Worm (Caenorhabditis elegans) whole organism, midembryonic: ENCODE measurements around the gene F54C4.4.

Experiments used
- cog-1 ChIP-seq: sonication (generic microtip); optimal IDR thresholded peaks from 2 replicates; lab custom pipeline; 2016; ENCODE audit warnings: missing genetic modification characterization, missing compliant biosample characterization
- flt-1 ChIP-seq: fragments of 200-800 bp; sonication (Bioruptor generic); IDR thresholded peaks from 2 replicates; pipeline ENCODE4 v1.3.6; 2022; ENCODE audit warnings: missing genetic modification characterization, missing compliant biosample characterization
- med-1 ChIP-seq: sonication (generic microtip); optimal IDR thresholded peaks from 2 replicates; lab custom pipeline; 2017; ENCODE audit warnings: missing genetic modification characterization, mild to moderate bottlenecking, missing compliant biosample characterization, antibody characterized with exemption, missing genetic modification reagents; ENCODE audit not compliant: insufficient read depth
- ztf-23 ChIP-seq: fragments of 200-800 bp; sonication (Bioruptor generic); IDR thresholded peaks from 2 replicates; pipeline ENCODE4 v1.3.6; 2022; ENCODE audit warnings: missing genetic modification reagents, missing genetic modification characterization, missing compliant biosample characterization

DNA sequence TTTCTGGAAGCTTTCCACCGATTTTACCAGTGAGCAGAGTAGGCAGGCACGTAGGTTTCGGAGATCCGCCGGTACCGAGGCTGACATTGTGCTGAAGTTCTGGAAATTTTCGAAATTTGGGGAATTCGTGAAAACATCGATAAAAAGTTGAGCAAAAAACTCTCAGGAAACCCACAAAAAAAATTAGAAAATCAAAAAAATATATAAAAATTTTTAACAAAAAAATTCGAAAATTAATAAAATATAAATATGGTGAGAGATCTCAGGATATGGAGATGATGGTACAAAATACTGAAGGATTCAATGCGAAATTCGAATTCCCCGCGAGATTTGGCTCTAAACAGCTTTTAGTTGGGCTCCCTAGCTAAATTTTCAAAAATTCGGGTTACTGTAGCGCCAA lies 17.5 kb downstream of the F54C4.4 start, which contains the start of gene spt-4:
- TF ChIP-seq med-1 (GFP tag; lab: Kevin White, UChicago): no peak
- no peak for TF ChIP-seq cog-1 (tag; lab: Kevin White, UChicago)
- no peak for TF ChIP-seq flt-1 (GFP tag; lab: Robert Waterston, UW)
- no peak for TF ChIP-seq ztf-23 (GFP tag; lab: Robert Waterston, UW)
